Worm (Caenorhabditis elegans) whole organism, L2 larva: Measurements from ENCODE around the gene gst-33.

ENCODE experiments used
- ama-1 ChIP-seq: fragments of 150-350 bp; optimal IDR thresholded peaks from 2 replicates; lab custom pipeline; 2018; ENCODE audit warnings: inconsistent platforms
- lin-13 ChIP-seq: fragments of 150-350 bp; optimal IDR thresholded peaks from 2 replicates; lab custom pipeline; 2014; ENCODE audit warnings: missing biosample characterization, missing genetic modification reagents, missing genetic modification characterization
- lin-39 ChIP-seq: fragments of 150-350 bp; optimal IDR thresholded peaks from 2 replicates; lab custom pipeline; 2014; ENCODE audit warnings: missing biosample characterization, missing genetic modification reagents, missing genetic modification characterization
- nhr-21 ChIP-seq: fragments of 150-350 bp; optimal IDR thresholded peaks from 2 replicates; lab custom pipeline; 2014; ENCODE audit warnings: missing biosample characterization, missing genetic modification characterization
- nhr-77 ChIP-seq: fragments of 150-350 bp; optimal IDR thresholded peaks from 2 replicates; lab custom pipeline; 2014; ENCODE audit warnings: missing biosample characterization, missing genetic modification characterization
- snpc-4 ChIP-seq: fragments of 150-350 bp; optimal IDR thresholded peaks from 2 replicates; lab custom pipeline; 2014; ENCODE audit warnings: missing biosample characterization, missing genetic modification characterization
- ztf-11 ChIP-seq: sonication (generic microtip); optimal IDR thresholded peaks from 2 replicates; lab custom pipeline; 2017; ENCODE audit warnings: missing biosample characterization, missing genetic modification characterization

ce11 chrV:3512381-3512780 is 44.0 kb upstream of the gst-33 start, which contains the start of gene str-226:
- no peak for TF ChIP-seq snpc-4
- TF ChIP-seq nhr-21 (tag; lab: Kevin White, UChicago): no peak
- TF ChIP-seq ama-1 (lab: Kevin White, UChicago): no peak
- no peak for TF ChIP-seq ztf-11 (tag; lab: Kevin White, UChicago)
- no peak for TF ChIP-seq lin-39 (tag; lab: Kevin White, UChicago)
- TF ChIP-seq lin-13 (GFP tag; lab: Kevin White, UChicago): no peak
- no peak for TF ChIP-seq nhr-77 (tag; lab: Kevin White, UChicago)
